Fruit fly (Drosophila melanogaster) whole organism, pupa: ENCODE measurements around the gene ValRS-m.

ENCODE experiments used
- CG10348 ChIP-seq: fragments of 200-800 bp; sonication (Bioruptor generic); IDR thresholded peaks from 2 replicates; pipeline ENCODE4 v1.3.6; 2022; ENCODE audit warnings: missing biosample characterization, missing genetic modification characterization
- CG12605 ChIP-seq: fragments of 200-800 bp; sonication (Bioruptor generic); IDR thresholded peaks from 2 replicates; pipeline ENCODE4 v1.3.6; 2022; ENCODE audit warnings: missing biosample characterization, missing genetic modification characterization
- CG13204 ChIP-seq: fragments of 200-800 bp; sonication (Bioruptor generic); optimal IDR thresholded peaks from 2 replicates; lab custom pipeline; 2018; ENCODE audit warnings: missing biosample characterization, mild to moderate bottlenecking, missing genetic modification characterization, moderate library complexity
- CG14655 ChIP-seq: fragments of 200-800 bp; sonication (Bioruptor generic); optimal IDR thresholded peaks from 3 replicates; lab custom pipeline; 2017; ENCODE audit warnings: mild to moderate bottlenecking, missing biosample characterization, missing genetic modification reagents, missing genetic modification characterization
- CG15710 ChIP-seq: fragments of 200-800 bp; sonication (Bioruptor generic); optimal IDR thresholded peaks from 2 replicates; lab custom pipeline; 2018; ENCODE audit warnings: missing biosample characterization, mild to moderate bottlenecking, missing genetic modification characterization, moderate library complexity
- CG17806 ChIP-seq: fragments of 200-800 bp; sonication (Bioruptor generic); optimal IDR thresholded peaks from 2 replicates; lab custom pipeline; 2018; ENCODE audit warnings: missing biosample characterization, mild to moderate bottlenecking, missing genetic modification characterization, moderate library complexity
- CG32121 ChIP-seq: fragments of 200-800 bp; sonication (Bioruptor generic); IDR thresholded peaks from 2 replicates; pipeline ENCODE4 v1.3.6; 2022; ENCODE audit warnings: missing biosample characterization, missing genetic modification characterization
- CG34367 ChIP-seq: fragments of 200-800 bp; sonication (Bioruptor generic); optimal IDR thresholded peaks from 2 replicates; lab custom pipeline; 2018; ENCODE audit warnings: missing biosample characterization, mild to moderate bottlenecking, missing genetic modification characterization
- CG4496 ChIP-seq: fragments of 200-800 bp; sonication (Bioruptor generic); IDR thresholded peaks from 3 replicates; pipeline ENCODE4 v1.3.6; 2022; ENCODE audit warnings: missing biosample characterization, missing genetic modification characterization
- CG8159 ChIP-seq: fragments of 200-800 bp; sonication (Bioruptor generic); optimal IDR thresholded peaks from 3 replicates; lab custom pipeline; 2018; ENCODE audit warnings: missing biosample characterization, mild to moderate bottlenecking, missing genetic modification characterization, moderate library complexity
- CG8301 ChIP-seq: fragments of 200-800 bp; sonication (Bioruptor generic); optimal IDR thresholded peaks from 2 replicates; lab custom pipeline; 2018; ENCODE audit warnings: missing biosample characterization, mild to moderate bottlenecking, missing genetic modification characterization
- CG9948 ChIP-seq: fragments of 200-800 bp; sonication (Bioruptor generic); optimal IDR thresholded peaks from 2 replicates; lab custom pipeline; 2018; ENCODE audit warnings: missing biosample characterization, mild to moderate bottlenecking, missing genetic modification characterization, moderate library complexity
- D1 ChIP-seq: fragments of 200-800 bp; sonication (Bioruptor generic); optimal IDR thresholded peaks from 2 replicates; lab custom pipeline; 2018; ENCODE audit warnings: missing biosample characterization, mild to moderate bottlenecking, missing genetic modification characterization, moderate library complexity
- EcR ChIP-seq: fragments of 200-800 bp; sonication (Bioruptor generic); optimal IDR thresholded peaks from 3 replicates; lab custom pipeline; 2019; ENCODE audit warnings: missing biosample characterization, missing genetic modification characterization, mild to moderate bottlenecking, moderate library complexity, missing genetic modification reagents
- Ets98B ChIP-seq: fragments of 200-800 bp; sonication (Bioruptor generic); IDR thresholded peaks from 2 replicates; pipeline ENCODE4 v1.3.6; 2022; ENCODE audit warnings: missing biosample characterization, missing genetic modification characterization
- Pif1A ChIP-seq: fragments of 200-800 bp; sonication (Bioruptor generic); optimal IDR thresholded peaks from 3 replicates; lab custom pipeline; 2016; ENCODE audit warnings: missing biosample characterization, missing genetic modification characterization
- Pif1B ChIP-seq: fragments of 200-800 bp; sonication (Bioruptor generic); optimal IDR thresholded peaks from 3 replicates; lab custom pipeline; 2016; ENCODE audit warnings: missing biosample characterization, missing genetic modification characterization
- Snoo ChIP-seq: fragments of 200-800 bp; sonication (Bioruptor generic); optimal IDR thresholded peaks from 3 replicates; lab custom pipeline; 2017; ENCODE audit warnings: missing biosample characterization, mild to moderate bottlenecking, missing genetic modification characterization, inconsistent platforms
- fd96Ca ChIP-seq: fragments of 200-800 bp; sonication (Bioruptor generic); IDR thresholded peaks from 3 replicates; pipeline ENCODE4 v1.3.6; 2022; ENCODE audit warnings: missing biosample characterization, missing genetic modification characterization
- gl ChIP-seq: fragments of 200-800 bp; sonication (Bioruptor generic); optimal IDR thresholded peaks from 2 replicates; lab custom pipeline; 2018; ENCODE audit warnings: missing biosample characterization, mild to moderate bottlenecking, missing genetic modification characterization
- rn ChIP-seq: fragments of 200-800 bp; sonication (Bioruptor generic); IDR thresholded peaks from 2 replicates; pipeline ENCODE4 v1.3.6; 2022; ENCODE audit warnings: missing biosample characterization, missing genetic modification characterization

The ValRS-m gene

dm6 chr3L:8913537-8914108 lies 50.9 kb downstream of the ValRS-m start:
- TF ChIP-seq CG32121 (GFP tag; lab: Robert Waterston, UW) (no peak), EcR (GFP tag; lab: Kevin White, UChicago) (peak; percentile 65), fd96Ca (GFP tag; lab: Robert Waterston, UW) (no peak), D1 (tag; lab: Kevin White, UChicago) (peak; percentile 35), rn (GFP tag; lab: Robert Waterston, UW) (no peak), CG14655 (GFP tag; lab: Kevin White, UChicago) (peak; percentile 82), CG9948 (tag; lab: Kevin White, UChicago) (peak; percentile 65), CG13204 (peak; percentile 20), gl (tag; lab: Kevin White, UChicago) (no peak), CG4496 (GFP tag; lab: Robert Waterston, UW) (peak; percentile 42; the same call in 1 of the 3 replicates), Pif1B (GFP tag; lab: Kevin White, UChicago) (peak; percentile 67), CG17806 (peak; percentile 58), Ets98B (GFP tag; lab: Robert Waterston, UW) (no peak), CG15710 (peak; percentile 54), CG10348 (GFP tag; lab: Robert Waterston, UW) (no peak), CG12605 (GFP tag; lab: Robert Waterston, UW) (peak; percentile 53), CG8159 (peak; percentile 71), Snoo (tag; lab: Kevin White, UChicago) (peak; percentile 69), CG8301 (tag; lab: Kevin White, UChicago) (peak; percentile 61), CG34367 (tag; lab: Kevin White, UChicago) (peak; percentile 10), Pif1A (GFP tag; lab: Kevin White, UChicago) (peak; percentile 63)

dm6 chr3L:8912332-8912731 lies 52.2 kb downstream of the ValRS-m start, which contains the start of the genes Tsp66E and mfr:
Gene Tsp66E (plus strand): TSS chr3L:8912499.
Gene mfr (minus strand): TSS chr3L:8912671.
- TF ChIP-seq D1 (tag; lab: Kevin White, UChicago) = no peak
- no peak for TF ChIP-seq CG17806
- TF ChIP-seq CG13204 = peak; percentile 47
- TF ChIP-seq Pif1B (GFP tag; lab: Kevin White, UChicago) = peak; percentile 21
- peak; percentile 63; the same call in 2 of the 3 replicates for TF ChIP-seq CG4496 (GFP tag; lab: Robert Waterston, UW)
- TF ChIP-seq CG8159 = no peak
- no peak for TF ChIP-seq EcR (GFP tag; lab: Kevin White, UChicago)
- no peak for TF ChIP-seq Pif1A (GFP tag; lab: Kevin White, UChicago)
- peak; percentile 65; the same call in 1 of the 2 replicates for TF ChIP-seq Ets98B (GFP tag; lab: Robert Waterston, UW)
- no peak for TF ChIP-seq rn (GFP tag; lab: Robert Waterston, UW)
- TF ChIP-seq CG14655 (GFP tag; lab: Kevin White, UChicago) = no peak
- TF ChIP-seq fd96Ca (GFP tag; lab: Robert Waterston, UW) = no peak; the same call in 2 of the 3 replicates
- peak; percentile 9 for TF ChIP-seq gl (tag; lab: Kevin White, UChicago)
- TF ChIP-seq CG32121 (GFP tag; lab: Robert Waterston, UW) = no peak
- TF ChIP-seq Snoo (tag; lab: Kevin White, UChicago) = no peak
- TF ChIP-seq CG10348 (GFP tag; lab: Robert Waterston, UW) = no peak
- no peak for TF ChIP-seq CG8301 (tag; lab: Kevin White, UChicago)
- TF ChIP-seq CG12605 (GFP tag; lab: Robert Waterston, UW) = peak; percentile 48; the same call in 1 of the 2 replicates
- no peak for TF ChIP-seq CG34367 (tag; lab: Kevin White, UChicago)
- TF ChIP-seq CG15710 = no peak
- TF ChIP-seq CG9948 (tag; lab: Kevin White, UChicago) = no peak
